Worm (Caenorhabditis elegans): Measurements from ENCODE around the gene nhr-15.
A peak's percentile ranks its signal among the peaks of the same experiment; 100 is the strongest.

The nhr-15 gene

DNA sequence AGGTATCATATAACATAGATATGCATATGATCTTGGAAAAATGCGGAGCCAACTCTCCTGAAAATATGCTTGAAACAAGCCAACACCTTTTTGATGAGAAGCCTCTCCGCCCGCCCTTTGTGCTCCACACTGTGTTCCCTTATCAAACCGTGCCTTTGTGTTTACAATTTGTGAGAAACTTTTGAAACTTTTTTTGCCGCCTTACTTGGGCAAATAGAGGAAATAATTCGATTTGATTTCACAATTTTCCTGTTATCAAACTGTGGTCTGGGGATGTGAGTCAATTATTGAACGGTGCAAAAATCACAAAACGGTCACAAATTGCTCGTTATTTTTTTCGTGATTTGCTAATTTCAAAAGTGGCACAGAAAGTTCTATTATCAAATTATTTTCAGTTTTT is 20.1 kb downstream of the nhr-15 start (continued):
- TF ChIP-seq daf-16 (GFP tag; optimal IDR thresholded peaks at IDR 0.05), result no peak
- peak; percentile 94 for TF ChIP-seq daf-16 (tag; optimal IDR thresholded peaks at IDR 0.05)
- TF ChIP-seq vab-7 (GFP tag; IDR thresholded peaks at IDR 0.05), result no peak
- no peak for TF ChIP-seq lin-38 (GFP tag; IDR thresholded peaks at IDR 0.05)
- TF ChIP-seq hlh-11 (tag; optimal IDR thresholded peaks at IDR 0.05), result peak; percentile 77
- no peak for TF ChIP-seq ztf-7 (tag; optimal IDR thresholded peaks at IDR 0.05)
- no peak for TF ChIP-seq ctbp-1 (GFP tag; IDR thresholded peaks at IDR 0.05)
- peak; percentile 93 for TF ChIP-seq dmd-6 (GFP tag; IDR thresholded peaks at IDR 0.05)
- no peak for TF ChIP-seq zip-2 (tag; optimal IDR thresholded peaks at IDR 0.05)
- TF ChIP-seq mdl-1 (tag; optimal IDR thresholded peaks at IDR 0.05), result peak in 1 of 2 experiments; percentile 15
- TF ChIP-seq pqm-1 (tag; optimal IDR thresholded peaks at IDR 0.05), result peak; percentile 97
- no peak for TF ChIP-seq daf-8 (GFP tag; IDR thresholded peaks at IDR 0.05)
- TF ChIP-seq Y5F2A.4 (GFP tag; optimal IDR thresholded peaks at IDR 0.05), result no peak
- TF ChIP-seq zfp-3 (GFP tag; conservative IDR thresholded peaks at IDR 0.05), result no peak

DNA sequence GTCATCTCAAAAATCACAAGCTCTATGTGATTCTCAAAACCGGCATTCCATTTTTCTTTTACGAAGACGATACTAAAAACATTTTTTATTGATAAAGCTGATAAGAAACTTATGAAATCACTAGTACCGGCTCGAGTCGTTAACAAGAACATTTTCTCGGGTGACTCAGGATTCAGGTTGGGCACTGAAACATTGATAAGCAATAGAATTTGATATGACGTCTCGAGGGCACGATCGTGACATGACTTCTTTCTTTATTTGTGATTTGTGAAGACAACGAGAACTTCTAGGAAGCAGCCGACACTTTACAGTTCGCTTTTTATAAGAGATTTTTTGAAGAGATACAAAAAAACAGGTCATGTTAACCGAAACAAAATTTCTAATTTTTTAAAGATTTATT is 21.2 kb downstream of the nhr-15 start:
- TF ChIP-seq gei-8 (GFP tag; optimal IDR thresholded peaks at IDR 0.05) (no peak), mes-2 (tag; optimal IDR thresholded peaks at IDR 0.05; ENCODE audit: poor library complexity, severe bottlenecking) (peak; percentile 30), egl-27 (tag; optimal IDR thresholded peaks at IDR 0.05) (no peak), saeg-2 (GFP tag; IDR thresholded peaks at IDR 0.05) (no peak), duxl-1 (tag; optimal IDR thresholded peaks at IDR 0.05; ENCODE audit: poor library complexity) (no peak), nhr-102 (tag; optimal IDR thresholded peaks at IDR 0.05) (peak; percentile 96), egl-43 (GFP tag; IDR thresholded peaks at IDR 0.05) (no peak), tra-1 (GFP tag; IDR thresholded peaks at IDR 0.05) (peak; percentile 74; the same call in 1 of the 2 replicates), zfp-2 (tag; optimal IDR thresholded peaks at IDR 0.05) (no peak), ceh-82 (tag; optimal IDR thresholded peaks at IDR 0.05) (no peak), daf-16 (GFP tag; optimal IDR thresholded peaks at IDR 0.05) (peak in 1 of 2 experiments; percentile 45), daf-16 (tag; optimal IDR thresholded peaks at IDR 0.05) (peak; percentile 88), R02D3.7 (tag; optimal IDR thresholded peaks at IDR 0.05) (no peak), sdz-12 (GFP tag; optimal IDR thresholded peaks at IDR 0.05) (no peak), snpc-1.2 (GFP tag; IDR thresholded peaks at IDR 0.05) (no peak), mdl-1 (tag; optimal IDR thresholded peaks at IDR 0.05) (peak in 1 of 2 experiments; percentile 28), dve-1 (tag; optimal IDR thresholded peaks at IDR 0.05; ENCODE audit: insufficient read depth) (peak; percentile 89), attf-4 (tag; optimal IDR thresholded peaks at IDR 0.05) (no peak), zag-1 (tag; optimal IDR thresholded peaks at IDR 0.05) (no peak), daf-19 (GFP tag; conservative IDR thresholded peaks at IDR 0.05) (no peak), lin-1 (GFP tag; IDR thresholded peaks at IDR 0.05) (0 out of 2 replicates have a peak, but pooled peaks have one; percentile 36), set-16 (GFP tag; IDR thresholded peaks at IDR 0.05) (no peak), madf-5 (GFP tag; IDR thresholded peaks at IDR 0.05) (no peak), unc-62 (GFP tag; optimal IDR thresholded peaks at IDR 0.05 in 1 of 2) (peak in 1 of 2 experiments; percentile 82), unc-62 (tag; optimal IDR thresholded peaks at IDR 0.05) (no peak), nhr-6 (tag; optimal IDR thresholded peaks at IDR 0.05) (peak; percentile 39), daf-8 (GFP tag; IDR thresholded peaks at IDR 0.05) (no peak), hif-1 (tag; optimal IDR thresholded peaks at IDR 0.05) (no peak), nhr-111 (GFP tag; optimal IDR thresholded peaks at IDR 0.05) (no peak), hlh-30 (tag; optimal IDR thresholded peaks at IDR 0.05; ENCODE audit: insufficient read depth) (peak; percentile 67), mxl-3 (GFP tag; optimal IDR thresholded peaks at IDR 0.05) (peak; percentile 5), spr-3 (GFP tag; optimal IDR thresholded peaks at IDR 0.05) (no peak), madf-9 (GFP tag; conservative IDR thresholded peaks at IDR 0.05) (no peak), nhr-77 (tag; optimal IDR thresholded peaks at IDR 0.05) (peak; percentile 90), mdt-29 (GFP tag; IDR thresholded peaks at IDR 0.05) (no peak), ztf-7 (tag; optimal IDR thresholded peaks at IDR 0.05) (no peak), pqm-1 (tag; optimal IDR thresholded peaks at IDR 0.05) (peak; percentile 99), ceh-20 (GFP tag; IDR thresholded peaks at IDR 0.05) (no peak), aly-2 (tag; optimal IDR thresholded peaks at IDR 0.05) (no peak), Y105C5A.15 (GFP tag; IDR thresholded peaks at IDR 0.05) (no peak), skn-1 (tag; optimal IDR thresholded peaks at IDR 0.05) (no peak), nhr-10 (tag; optimal IDR thresholded peaks at IDR 0.05) (peak; percentile 25)

Measured in whole organism, L4 larva.